Worm (Caenorhabditis elegans) whole organism, midembryonic: ENCODE results near the gene C46F11.5.

Experiments used
- T22C8.4 ChIP-seq: fragments of 200-800 bp; sonication (Bioruptor generic); IDR thresholded peaks from 2 replicates; pipeline ENCODE4 v1.3.6; 2022; ENCODE audit warnings: missing genetic modification characterization, missing compliant biosample characterization
- cog-1 ChIP-seq: sonication (generic microtip); optimal IDR thresholded peaks from 2 replicates; lab custom pipeline; 2016; ENCODE audit warnings: missing genetic modification characterization, missing compliant biosample characterization
- flt-1 ChIP-seq: fragments of 200-800 bp; sonication (Bioruptor generic); IDR thresholded peaks from 2 replicates; pipeline ENCODE4 v1.3.6; 2022; ENCODE audit warnings: missing genetic modification characterization, missing compliant biosample characterization
- klf-2 ChIP-seq: fragments of 200-800 bp; sonication (Bioruptor generic); conservative IDR thresholded peaks from 2 replicates; pipeline ENCODE4 v1.3.6; 2022; ENCODE audit warnings: missing genetic modification reagents, missing genetic modification characterization, missing compliant biosample characterization
- med-1 ChIP-seq: sonication (generic microtip); optimal IDR thresholded peaks from 2 replicates; lab custom pipeline; 2017; ENCODE audit warnings: missing genetic modification characterization, mild to moderate bottlenecking, missing compliant biosample characterization, antibody characterized with exemption, missing genetic modification reagents; ENCODE audit not compliant: insufficient read depth
- ref-1 ChIP-seq: fragments of 200-800 bp; sonication (Bioruptor generic); conservative IDR thresholded peaks from 2 replicates; pipeline ENCODE4 v1.3.6; 2022; ENCODE audit warnings: missing genetic modification reagents, missing genetic modification characterization, missing compliant biosample characterization
- ztf-29 ChIP-seq: fragments of 200-800 bp; sonication (Bioruptor generic); IDR thresholded peaks from 2 replicates; pipeline ENCODE4 v1.3.6; 2022; ENCODE audit warnings: missing genetic modification reagents, missing genetic modification characterization, missing compliant biosample characterization

ce11 chrIII:3644075-3644474, 13.3 kb downstream of the C46F11.5 start, which contains the start of gene unc-93:
- TF ChIP-seq flt-1 = no peak
- TF ChIP-seq ztf-29 (GFP tag; lab: Robert Waterston, UW) = no peak
- TF ChIP-seq ref-1 (GFP tag; lab: Robert Waterston, UW) = no peak
- TF ChIP-seq cog-1 (tag; lab: Kevin White, UChicago) = no peak
- TF ChIP-seq klf-2 = no peak
- TF ChIP-seq T22C8.4 = no peak
- TF ChIP-seq med-1 (GFP tag; lab: Kevin White, UChicago) = no peak
